Worm (Caenorhabditis elegans) whole organism, L2 larva: ENCODE results near the gene Y48A6B.14.

Experiments used
- ama-1 ChIP-seq: fragments of 150-350 bp; optimal IDR thresholded peaks from 2 replicates; lab custom pipeline; 2018; ENCODE audit warnings: inconsistent platforms
- blmp-1 ChIP-seq: sonication (generic microtip); optimal IDR thresholded peaks from 2 replicates; lab custom pipeline; 2017; ENCODE audit warnings: missing genetic modification characterization, mild to moderate bottlenecking, missing compliant biosample characterization, antibody characterized with exemption, moderate library complexity; ENCODE audit not compliant: insufficient read depth
- elt-3 ChIP-seq: sonication (generic microtip); optimal IDR thresholded peaks from 2 replicates; lab custom pipeline; 2017; ENCODE audit warnings: missing biosample characterization, missing genetic modification characterization
- mdl-1 ChIP-seq, 2 experiments: fragments of 150-350 bp in 1 of 2; sonication (generic microtip) in 1 of 2; optimal IDR thresholded peaks; 2 replicates each; lab custom pipeline; 2017; ENCODE audit warnings: missing biosample characterization in 2 of 2, missing genetic modification characterization in 2 of 2
- nhr-11 ChIP-seq: fragments of 150-350 bp; optimal IDR thresholded peaks from 2 replicates; lab custom pipeline; 2014; ENCODE audit warnings: missing biosample characterization, missing genetic modification characterization

ce11 chrIII:10983153-10983552 lies 48.3 kb upstream of the Y48A6B.14 start, which contains the start of gene col-92:
- no peak for TF ChIP-seq nhr-11
- TF ChIP-seq ama-1 (lab: Kevin White, UChicago) = no peak
- TF ChIP-seq mdl-1 (tag; optimal IDR thresholded peaks at IDR 0.05; lab: Kevin White, UChicago) = no peak
- TF ChIP-seq elt-3 (tag; lab: Kevin White, UChicago) = no peak
- TF ChIP-seq blmp-1 (tag; lab: Kevin White, UChicago) = no peak
